Fruit fly (Drosophila melanogaster) whole organism, wandering third instar larva: ENCODE data around the gene Had1.

ENCODE experiments used
- Abd-B ChIP-seq: fragments of >200 bp; optimal IDR thresholded peaks from 2 replicates; lab custom pipeline; 2017; ENCODE audit warnings: missing biosample characterization, missing genetic modification characterization
- Jra ChIP-seq: sonication (Bioruptor generic); optimal IDR thresholded peaks from 2 replicates; lab custom pipeline; 2016; ENCODE audit warnings: missing biosample characterization, missing genetic modification characterization
- Mio ChIP-seq: sonication (Bioruptor generic); optimal IDR thresholded peaks from 2 replicates; lab custom pipeline; 2016; ENCODE audit warnings: missing biosample characterization, missing genetic modification characterization
- N ChIP-seq: fragments of >200 bp; optimal IDR thresholded peaks from 2 replicates; lab custom pipeline; 2018; ENCODE audit warnings: missing biosample characterization, missing external identifiers, missing genetic modification characterization
- Rel ChIP-seq, 2 experiments: fragments of 200-800 bp; sonication (Bioruptor generic) in 1 of 2; optimal IDR thresholded peaks; 2 replicates in 1 of 2; 3 replicates in 1 of 2; lab custom pipeline; 2016 to 2019; ENCODE audit warnings: mild to moderate bottlenecking in 2 of 2, missing biosample characterization in 2 of 2, missing genetic modification characterization in 2 of 2, moderate library complexity in 1 of 2
- Vsx2 ChIP-seq: fragments of 200-300, 225-300 bp; sonication (Bioruptor generic); optimal IDR thresholded peaks from 2 replicates; lab custom pipeline; 2018; ENCODE audit warnings: missing biosample characterization, missing genetic modification characterization; ENCODE audit not compliant: partially characterized antibody
- br ChIP-seq: fragments of 200-800 bp; sonication (Bioruptor generic); optimal IDR thresholded peaks from 2 replicates; lab custom pipeline; 2016; ENCODE audit warnings: missing biosample characterization, missing genetic modification characterization
- brk ChIP-seq: fragments of 200-800 bp; sonication (Bioruptor generic); optimal IDR thresholded peaks from 2 replicates; lab custom pipeline; 2016; ENCODE audit warnings: missing biosample characterization, mild to moderate bottlenecking, missing genetic modification characterization
- fru ChIP-seq: fragments of 200-800 bp; sonication (Bioruptor generic); optimal IDR thresholded peaks from 3 replicates; lab custom pipeline; 2016; ENCODE audit warnings: missing biosample characterization, mild to moderate bottlenecking, missing genetic modification characterization
- h ChIP-seq: fragments of 200-800 bp; sonication (Bioruptor generic); optimal IDR thresholded peaks from 3 replicates; lab custom pipeline; 2016; ENCODE audit warnings: missing biosample characterization, mild to moderate bottlenecking, missing genetic modification characterization
- jim ChIP-seq: fragments of 175-275, 200-325 bp; sonication (Bioruptor generic); optimal IDR thresholded peaks from 2 replicates; lab custom pipeline; 2016; ENCODE audit warnings: missing biosample characterization, mild to moderate bottlenecking, missing genetic modification characterization
- lola ChIP-seq: fragments of >200 bp; optimal IDR thresholded peaks from 2 replicates; lab custom pipeline; 2017; ENCODE audit warnings: missing biosample characterization, missing genetic modification characterization
- pan ChIP-seq: fragments of >200 bp; optimal IDR thresholded peaks from 2 replicates; lab custom pipeline; 2017
- psq ChIP-seq: fragments of 200-800 bp; sonication (Bioruptor generic); optimal IDR thresholded peaks from 3 replicates; lab custom pipeline; 2017; ENCODE audit warnings: missing biosample characterization, mild to moderate bottlenecking, missing genetic modification characterization, moderate library complexity

DNA sequence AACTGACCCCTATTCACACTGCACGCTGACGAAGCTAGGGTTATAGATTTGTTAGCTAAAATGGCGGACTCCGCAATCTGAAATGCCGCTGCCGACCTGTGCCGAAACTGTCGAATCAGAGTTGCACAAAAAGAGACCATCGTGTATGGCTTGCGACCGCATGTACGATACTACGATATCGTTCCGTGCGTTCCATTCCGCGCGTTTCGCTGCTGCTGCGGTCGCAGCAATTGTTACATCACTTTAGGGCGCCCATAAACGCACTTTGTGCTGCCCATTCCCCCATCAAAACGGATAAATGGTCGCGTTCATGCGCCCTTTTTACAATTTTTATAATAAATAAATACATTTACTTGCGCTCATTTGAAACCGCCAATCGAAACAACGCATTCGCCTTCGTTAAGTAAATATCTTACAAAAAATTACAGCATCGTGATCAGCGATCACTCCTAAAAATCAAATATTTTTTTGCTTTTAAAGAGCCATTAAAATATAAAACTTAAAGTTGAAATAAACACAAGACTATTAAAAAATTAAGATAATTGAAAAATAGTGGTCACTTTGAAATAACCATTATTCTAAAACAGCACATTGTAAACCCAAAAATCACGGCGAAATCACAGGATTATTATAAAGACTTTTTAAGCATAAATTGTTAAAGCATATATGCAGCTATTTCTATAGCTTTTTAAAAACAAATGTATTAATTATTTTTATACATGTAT is 11.9 kb upstream of the Had1 start, which contains the start of gene Cyp1:
- TF ChIP-seq N (GFP tag; lab: Kevin White, UChicago) (no peak), br (no peak), Mio (GFP tag; lab: Kevin White, UChicago) (no peak), brk (GFP tag; lab: Kevin White, UChicago) (no peak), lola (GFP tag; lab: Kevin White, UChicago) (no peak), psq (no peak), Rel (GFP tag; optimal IDR thresholded peaks at IDR 0.05; lab: Kevin White, UChicago) (peak; percentile 5), Rel (tag; optimal IDR thresholded peaks at IDR 0.05; lab: Kevin White, UChicago) (peak; percentile 8), pan (lab: Kevin White, UChicago) (no peak), jim (peak; percentile 57), fru (GFP tag; lab: Kevin White, UChicago) (no peak), Vsx2 (no peak), Abd-B (GFP tag; lab: Kevin White, UChicago) (no peak), Jra (GFP tag; lab: Kevin White, UChicago) (no peak), h (GFP tag; lab: Kevin White, UChicago) (peak; percentile 42)
